Worm (Caenorhabditis elegans) whole organism, late embryonic: ENCODE data around the gene C07A9.9.

Source experiments
- K02D7.2 ChIP-seq: sonication (generic microtip); optimal IDR thresholded peaks from 2 replicates; lab custom pipeline; 2017; ENCODE audit warnings: mild to moderate bottlenecking, missing genetic modification characterization, missing compliant biosample characterization
- T23F11.4 ChIP-seq: fragments of 200-800 bp; sonication (Bioruptor generic); optimal IDR thresholded peaks from 2 replicates; lab custom pipeline; 2018; ENCODE audit warnings: mild to moderate bottlenecking, missing genetic modification characterization, missing compliant biosample characterization
- Y22D7AL.16 ChIP-seq: sonication (generic microtip); optimal IDR thresholded peaks from 2 replicates; lab custom pipeline; 2016; ENCODE audit warnings: missing genetic modification characterization, missing compliant biosample characterization
- ceh-14 ChIP-seq: sonication (generic microtip); optimal IDR thresholded peaks from 2 replicates; lab custom pipeline; 2016; ENCODE audit warnings: missing genotype, missing genetic modification characterization, missing compliant biosample characterization
- ceh-19 ChIP-seq: fragments of 200-800 bp; sonication (Bioruptor generic); optimal IDR thresholded peaks from 2 replicates; lab custom pipeline; 2018; ENCODE audit warnings: mild to moderate bottlenecking, missing genetic modification characterization, missing compliant biosample characterization
- ceh-22 ChIP-seq: sonication (generic microtip); optimal IDR thresholded peaks from 2 replicates; lab custom pipeline; 2017; ENCODE audit warnings: missing biosample characterization, missing genetic modification characterization
- ceh-24 ChIP-seq: sonication (generic microtip); optimal IDR thresholded peaks from 2 replicates; lab custom pipeline; 2016; ENCODE audit warnings: mild to moderate bottlenecking, missing genetic modification characterization, missing compliant biosample characterization
- ceh-31 ChIP-seq: sonication (generic microtip); optimal IDR thresholded peaks from 2 replicates; lab custom pipeline; 2016; ENCODE audit warnings: missing genetic modification characterization, missing compliant biosample characterization
- ceh-34 ChIP-seq: sonication (generic microtip); optimal IDR thresholded peaks from 2 replicates; lab custom pipeline; 2016; ENCODE audit warnings: mild to moderate bottlenecking, missing genetic modification characterization, missing compliant biosample characterization
- ceh-45 ChIP-seq: fragments of 200-800 bp; sonication (Bioruptor generic); IDR thresholded peaks from 2 replicates; pipeline ENCODE4 v1.3.6; 2022; ENCODE audit warnings: missing genetic modification reagents, missing genetic modification characterization, missing compliant biosample characterization
- dmd-4 ChIP-seq: sonication (generic microtip); optimal IDR thresholded peaks from 2 replicates; lab custom pipeline; 2016; ENCODE audit warnings: borderline replicate concordance, missing genetic modification characterization, missing compliant biosample characterization
- elt-2 ChIP-seq: sonication (generic microtip); optimal IDR thresholded peaks from 2 replicates; lab custom pipeline; 2016; ENCODE audit warnings: missing genetic modification reagents, missing genetic modification characterization, missing compliant biosample characterization
- elt-4 ChIP-seq: sonication (generic microtip); optimal IDR thresholded peaks from 2 replicates; lab custom pipeline; 2016; ENCODE audit warnings: missing genetic modification characterization, missing compliant biosample characterization
- ets-4 ChIP-seq: sonication (generic microtip); optimal IDR thresholded peaks from 2 replicates; lab custom pipeline; 2016; ENCODE audit warnings: missing genetic modification characterization, missing compliant biosample characterization
- eyg-1 ChIP-seq: sonication (generic microtip); optimal IDR thresholded peaks from 2 replicates; lab custom pipeline; 2016; ENCODE audit warnings: missing genotype, missing genetic modification characterization, missing compliant biosample characterization
- fax-1 ChIP-seq: sonication (generic microtip); optimal IDR thresholded peaks from 2 replicates; lab custom pipeline; 2016; ENCODE audit warnings: missing genotype, missing genetic modification characterization, missing compliant biosample characterization
- gmeb-2 ChIP-seq: sonication (generic microtip); optimal IDR thresholded peaks from 2 replicates; lab custom pipeline; 2016; ENCODE audit warnings: missing genetic modification characterization, inconsistent platforms, missing compliant biosample characterization
- hlh-15 ChIP-seq: sonication (generic microtip); optimal IDR thresholded peaks from 2 replicates; lab custom pipeline; 2016; ENCODE audit warnings: missing genetic modification characterization, missing compliant biosample characterization
- hlh-30 ChIP-seq: sonication (generic microtip); optimal IDR thresholded peaks from 2 replicates; lab custom pipeline; 2017; ENCODE audit warnings: antibody characterized with exemption, missing genetic modification characterization, missing compliant biosample characterization; ENCODE audit not compliant: insufficient read depth
- hlh-6 ChIP-seq: sonication (generic microtip); optimal IDR thresholded peaks from 2 replicates; lab custom pipeline; 2016; ENCODE audit warnings: missing genotype, missing genetic modification characterization, missing compliant biosample characterization
- hlh-8 ChIP-seq: sonication (generic microtip); optimal IDR thresholded peaks from 2 replicates; lab custom pipeline; 2016; ENCODE audit warnings: missing genotype, missing genetic modification characterization, missing compliant biosample characterization
- lin-11 ChIP-seq: fragments of 200-800 bp; sonication (Bioruptor generic); optimal IDR thresholded peaks from 2 replicates; lab custom pipeline; 2018; ENCODE audit warnings: mild to moderate bottlenecking, missing genetic modification characterization, missing compliant biosample characterization
- madf-2 ChIP-seq: sonication (generic microtip); optimal IDR thresholded peaks from 2 replicates; lab custom pipeline; 2017; ENCODE audit warnings: missing genetic modification characterization, missing compliant biosample characterization
- mec-3 ChIP-seq: sonication (generic microtip); optimal IDR thresholded peaks from 2 replicates; lab custom pipeline; 2016; ENCODE audit warnings: borderline replicate concordance, missing genetic modification characterization, missing compliant biosample characterization
- nfya-1 ChIP-seq: sonication (generic microtip); optimal IDR thresholded peaks from 2 replicates; lab custom pipeline; 2017; ENCODE audit warnings: missing genetic modification characterization, mild to moderate bottlenecking, missing compliant biosample characterization, antibody characterized with exemption, moderate library complexity
- nhr-232 ChIP-seq: sonication (generic microtip); optimal IDR thresholded peaks from 2 replicates; lab custom pipeline; 2016; ENCODE audit warnings: missing genetic modification characterization, missing compliant biosample characterization
- npax-4 ChIP-seq: sonication (generic microtip); optimal IDR thresholded peaks from 2 replicates; lab custom pipeline; 2016; ENCODE audit warnings: missing genetic modification characterization, missing compliant biosample characterization
- odd-2 ChIP-seq: sonication (generic microtip); optimal IDR thresholded peaks from 2 replicates; lab custom pipeline; 2017; ENCODE audit warnings: antibody characterized with exemption, mild to moderate bottlenecking, missing genetic modification characterization, missing compliant biosample characterization
- pag-3 ChIP-seq: sonication (generic microtip); optimal IDR thresholded peaks from 2 replicates; lab custom pipeline; 2016; ENCODE audit warnings: missing compliant biosample characterization, missing genetic modification characterization, borderline replicate concordance
- pat-9 ChIP-seq: fragments of 200-800 bp; sonication (Bioruptor generic); optimal IDR thresholded peaks from 2 replicates; lab custom pipeline; 2018; ENCODE audit warnings: mild to moderate bottlenecking, missing genetic modification characterization, moderate library complexity, missing compliant biosample characterization
- pax-1 ChIP-seq: fragments of 150-350 bp; optimal IDR thresholded peaks from 2 replicates; lab custom pipeline; 2014; ENCODE audit warnings: missing biosample characterization, missing genetic modification characterization
- ref-2 ChIP-seq: sonication (generic microtip); optimal IDR thresholded peaks from 2 replicates; lab custom pipeline; 2016; ENCODE audit warnings: missing genetic modification characterization, missing compliant biosample characterization
- sdc-2 ChIP-seq: sonication (generic microtip); optimal IDR thresholded peaks from 2 replicates; lab custom pipeline; 2016; ENCODE audit warnings: missing genotype, missing genetic modification characterization, missing compliant biosample characterization
- sox-2 ChIP-seq: fragments of 200-800 bp; sonication (Bioruptor generic); IDR thresholded peaks from 2 replicates; pipeline ENCODE4 v1.3.6; 2022; ENCODE audit warnings: missing genetic modification reagents, missing genetic modification characterization, missing compliant biosample characterization
- sox-4 ChIP-seq: sonication (generic microtip); optimal IDR thresholded peaks from 2 replicates; lab custom pipeline; 2017; ENCODE audit warnings: mild to moderate bottlenecking, missing genetic modification characterization, inconsistent platforms, missing compliant biosample characterization
- syd-9 ChIP-seq: sonication (generic microtip); optimal IDR thresholded peaks from 2 replicates; lab custom pipeline; 2016; ENCODE audit warnings: mild to moderate bottlenecking, missing genetic modification characterization, moderate library complexity, missing compliant biosample characterization
- tbx-2 ChIP-seq: sonication (generic microtip); optimal IDR thresholded peaks from 2 replicates; lab custom pipeline; 2016; ENCODE audit warnings: missing genetic modification characterization, missing compliant biosample characterization
- tbx-7 ChIP-seq: sonication (generic microtip); optimal IDR thresholded peaks from 2 replicates; lab custom pipeline; 2016; ENCODE audit warnings: missing genotype, missing genetic modification characterization, missing compliant biosample characterization
- unc-3 ChIP-seq, 2 experiments: fragments of 200-800 bp in 1 of 2; sonication (Bioruptor generic) in 1 of 2; sonication (generic microtip) in 1 of 2; conservative IDR thresholded peaks in 1 of 2; optimal IDR thresholded peaks in 1 of 2; 2 replicates each; pipeline versions ENCODE4 v1.3.6 to Lab custom; 2016 to 2022; ENCODE audit warnings: missing compliant biosample characterization in 2 of 2, missing genetic modification characterization in 2 of 2, missing genetic modification reagents in 1 of 2
- unc-42 ChIP-seq: sonication (generic microtip); optimal IDR thresholded peaks from 2 replicates; lab custom pipeline; 2016; ENCODE audit warnings: missing genotype, missing genetic modification characterization, missing compliant biosample characterization
- unc-55 ChIP-seq: sonication (generic microtip); optimal IDR thresholded peaks from 2 replicates; lab custom pipeline; 2017; ENCODE audit warnings: missing biosample characterization, missing genetic modification reagents, missing genetic modification characterization
- unc-86 ChIP-seq: sonication (generic microtip); optimal IDR thresholded peaks from 2 replicates; lab custom pipeline; 2016; ENCODE audit warnings: missing genetic modification characterization, missing compliant biosample characterization
- zip-5 ChIP-seq: sonication (generic microtip); optimal IDR thresholded peaks from 2 replicates; lab custom pipeline; 2016; ENCODE audit warnings: missing genetic modification characterization, missing compliant biosample characterization

Gene C07A9.9

DNA sequence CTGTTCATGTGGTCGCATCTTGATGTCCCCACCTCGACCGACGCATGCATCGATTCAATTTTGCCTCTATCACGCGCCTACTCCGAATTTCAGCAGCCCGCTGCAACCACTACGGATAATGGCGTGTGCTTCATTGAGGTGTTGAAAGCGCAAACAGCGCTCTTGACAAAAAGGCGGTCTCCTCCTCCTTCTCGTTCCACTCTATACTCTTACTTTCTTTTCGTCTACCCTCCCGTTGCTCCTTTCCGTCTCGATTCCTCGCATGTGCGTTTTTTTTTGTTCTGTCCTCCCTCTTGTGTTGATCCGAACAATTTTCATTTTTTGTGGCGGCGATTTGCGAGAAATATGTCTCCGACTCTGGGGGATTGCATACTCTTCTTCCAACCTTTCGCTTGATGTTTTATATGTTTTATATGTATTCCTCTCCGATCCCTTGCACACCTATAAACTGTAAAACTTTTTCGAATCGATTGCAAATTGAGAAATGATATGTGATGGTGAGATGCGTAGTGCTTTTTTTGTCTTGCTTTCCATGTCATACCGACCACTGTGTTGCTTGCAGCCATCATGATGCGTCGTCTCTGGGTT lies 35.3 kb upstream of the C07A9.9 start:
- peak; percentile 40 for TF ChIP-seq tbx-2 (tag; lab: Kevin White, UChicago)
- TF ChIP-seq fax-1 (tag; lab: Kevin White, UChicago): no peak
- TF ChIP-seq ceh-19 (GFP tag; lab: Kevin White, UChicago): no peak
- TF ChIP-seq zip-5 (tag; lab: Kevin White, UChicago): no peak
- TF ChIP-seq sox-4 (tag; lab: Kevin White, UChicago): no peak
- no peak for TF ChIP-seq dmd-4 (tag; lab: Kevin White, UChicago)
- TF ChIP-seq T23F11.4 (GFP tag; lab: Kevin White, UChicago): no peak
- no peak for TF ChIP-seq unc-3 (GFP tag; conservative IDR thresholded peaks at IDR 0.05; lab: Robert Waterston, UW)
- TF ChIP-seq unc-3 (tag; optimal IDR thresholded peaks at IDR 0.05; lab: Kevin White, UChicago): no peak
- TF ChIP-seq ceh-14: peak; percentile 12
- no peak for TF ChIP-seq gmeb-2
- TF ChIP-seq mec-3 (tag; lab: Kevin White, UChicago): no peak

ce11 chrIII:9701798-9702197 lies 34.4 kb upstream of the C07A9.9 start:
- TF ChIP-seq madf-2 (tag; lab: Kevin White, UChicago) (no peak), tbx-2 (tag; lab: Kevin White, UChicago) (no peak), ceh-24 (tag; lab: Kevin White, UChicago) (no peak), nfya-1 (no peak), gmeb-2 (no peak), eyg-1 (tag; lab: Kevin White, UChicago) (no peak), hlh-15 (no peak), unc-3 (GFP tag; conservative IDR thresholded peaks at IDR 0.05; lab: Robert Waterston, UW) (no peak), unc-3 (tag; optimal IDR thresholded peaks at IDR 0.05; lab: Kevin White, UChicago) (no peak), ceh-14 (no peak), ceh-19 (GFP tag; lab: Kevin White, UChicago) (no peak)

ce11 chrIII:9700114-9700690 lies 32.8 kb upstream of the C07A9.9 start:
- TF ChIP-seq elt-4 (tag; lab: Kevin White, UChicago) (no peak), hlh-30 (tag; lab: Kevin White, UChicago) (no peak), ceh-45 (GFP tag; lab: Robert Waterston, UW) (no peak), madf-2 (tag; lab: Kevin White, UChicago) (no peak), tbx-2 (tag; lab: Kevin White, UChicago) (no peak), odd-2 (no peak), hlh-6 (tag; lab: Kevin White, UChicago) (peak; percentile 50), pat-9 (tag; lab: Kevin White, UChicago) (no peak), T23F11.4 (GFP tag; lab: Kevin White, UChicago) (no peak), unc-86 (tag; lab: Kevin White, UChicago) (no peak), ceh-31 (tag; lab: Kevin White, UChicago) (peak; percentile 2), Y22D7AL.16 (no peak), unc-55 (GFP tag; lab: Kevin White, UChicago) (peak; percentile 80), unc-42 (tag; lab: Kevin White, UChicago) (peak; percentile 40), unc-3 (GFP tag; conservative IDR thresholded peaks at IDR 0.05; lab: Robert Waterston, UW) (no peak), unc-3 (tag; optimal IDR thresholded peaks at IDR 0.05; lab: Kevin White, UChicago) (no peak), fax-1 (tag; lab: Kevin White, UChicago) (no peak), sox-2 (GFP tag; lab: Robert Waterston, UW) (no peak), pax-1 (no peak), eyg-1 (tag; lab: Kevin White, UChicago) (no peak), nfya-1 (no peak), ceh-34 (tag; lab: Kevin White, UChicago) (no peak), pag-3 (tag; lab: Kevin White, UChicago) (no peak), sox-4 (tag; lab: Kevin White, UChicago) (no peak), sdc-2 (tag; lab: Kevin White, UChicago) (peak; percentile 29)

- TF ChIP-seq Y22D7AL.16: no peak
- no peak for TF ChIP-seq hlh-15
- TF ChIP-seq elt-2 (tag; lab: Kevin White, UChicago): no peak
- no peak for TF ChIP-seq K02D7.2 (tag; lab: Kevin White, UChicago)
- no peak for TF ChIP-seq lin-11 (tag; lab: Kevin White, UChicago)
- no peak for TF ChIP-seq ets-4 (tag; lab: Kevin White, UChicago)
- TF ChIP-seq sox-4 (tag; lab: Kevin White, UChicago): no peak
- no peak for TF ChIP-seq syd-9 (tag; lab: Kevin White, UChicago)
- TF ChIP-seq pag-3 (tag; lab: Kevin White, UChicago): no peak
- no peak for TF ChIP-seq npax-4 (tag; lab: Kevin White, UChicago)
- no peak for TF ChIP-seq unc-42 (tag; lab: Kevin White, UChicago)
- TF ChIP-seq nhr-232 (tag; lab: Kevin White, UChicago): no peak
- no peak for TF ChIP-seq pat-9 (tag; lab: Kevin White, UChicago)
- no peak for TF ChIP-seq tbx-7 (tag; lab: Kevin White, UChicago)
- no peak for TF ChIP-seq hlh-8 (tag; lab: Kevin White, UChicago)
- no peak for TF ChIP-seq ref-2
- TF ChIP-seq ceh-22: no peak
Measured at ce11 chrIII:9699576-9699975, 32.1 kb upstream of the C07A9.9 start, which contains the start of gene tlk-1. TSS of gene tlk-1 (plus strand) at chrIII:9699876.
